Worm (Caenorhabditis elegans): ENCODE data around the gene srx-45.

The srx-45 gene

ce11 chrIII:9319641-9320040 lies 13.1 kb upstream of the srx-45 start, which contains the start of gene C40H1.9:
C40H1.9 (plus strand) TSS chrIII:9319941.
- no peak for TF ChIP-seq lag-1 (GFP tag; IDR thresholded peaks at IDR 0.05)
- no peak for TF ChIP-seq ztf-18 (tag; optimal IDR thresholded peaks at IDR 0.05)
- no peak for TF ChIP-seq madf-3 (GFP tag; IDR thresholded peaks at IDR 0.05)
- TF ChIP-seq nfyb-1 (GFP tag; IDR thresholded peaks at IDR 0.05) = no peak
- no peak for TF ChIP-seq ets-4 (GFP tag; optimal IDR thresholded peaks at IDR 0.05)
- TF ChIP-seq attf-3 (GFP tag; conservative IDR thresholded peaks at IDR 0.05) = no peak
- no peak for TF ChIP-seq ztf-3 (GFP tag; optimal IDR thresholded peaks at IDR 0.05)
- TF ChIP-seq Y95B8A.8 (GFP tag; IDR thresholded peaks at IDR 0.05) = no peak
- no peak for TF ChIP-seq C06A6.2 (GFP tag; conservative IDR thresholded peaks at IDR 0.05)
- no peak for TF ChIP-seq nhr-90 (tag; optimal IDR thresholded peaks at IDR 0.05)
- TF ChIP-seq fkh-3 (tag; optimal IDR thresholded peaks at IDR 0.05) = no peak
- TF ChIP-seq lir-1 (GFP tag; conservative IDR thresholded peaks at IDR 0.05) = no peak
- no peak for TF ChIP-seq F37B4.10 (GFP tag; IDR thresholded peaks at IDR 0.05)
- TF ChIP-seq hmg-20 (GFP tag; IDR thresholded peaks at IDR 0.05) = no peak
- no peak for TF ChIP-seq T26A5.8 (tag; optimal IDR thresholded peaks at IDR 0.05)
- TF ChIP-seq Y53G8AR.9 (GFP tag; conservative IDR thresholded peaks at IDR 0.05) = no peak
- TF ChIP-seq snpc-3.4 (tag; optimal IDR thresholded peaks at IDR 0.05) = no peak
- TF ChIP-seq F49E8.2 (tag; optimal IDR thresholded peaks at IDR 0.05; ENCODE audit: insufficient read depth) = no peak
- no peak for TF ChIP-seq hmg-1.2 (GFP tag; IDR thresholded peaks at IDR 0.05)

ce11 chrIII:9317601-9318000 lies 11.1 kb upstream of the srx-45 start:
- no peak for TF ChIP-seq bed-2 (GFP tag; IDR thresholded peaks at IDR 0.05)
- TF ChIP-seq nhr-80 (tag; optimal IDR thresholded peaks at IDR 0.05) = peak; percentile 79

DNA sequence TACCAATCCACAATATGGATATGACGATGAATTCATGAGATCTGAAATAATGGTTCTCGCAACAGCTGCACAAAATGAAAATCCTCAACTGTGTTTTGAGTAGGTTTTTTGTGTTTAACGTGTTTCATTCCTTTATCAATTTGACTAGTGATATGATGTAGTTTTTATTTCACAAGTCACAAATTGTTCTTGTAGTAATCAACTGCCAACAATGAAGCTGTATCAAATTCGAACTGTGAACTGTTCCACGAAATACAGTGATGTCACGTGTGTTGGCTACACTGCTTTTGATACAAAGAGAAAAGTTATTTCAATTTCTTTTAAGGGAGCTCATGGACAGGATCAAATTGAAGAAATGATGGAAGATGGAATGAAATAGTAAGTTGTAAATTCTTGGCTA lies 8.7 kb upstream of the srx-45 start:
- peak; percentile 38 for TF ChIP-seq nhr-80 (tag; optimal IDR thresholded peaks at IDR 0.05)
- no peak for TF ChIP-seq D2030.7 (GFP tag; IDR thresholded peaks at IDR 0.05)

ce11 chrIII:9314476-9314875 lies 8.0 kb upstream of the srx-45 start, which contains the start of gene C40H1.8:
C40H1.8 (plus strand) TSS chrIII:9314717.
- TF ChIP-seq sea-2 (GFP tag; IDR thresholded peaks at IDR 0.05) = no peak
- no peak for TF ChIP-seq mel-28 (tag; optimal IDR thresholded peaks at IDR 0.05; ENCODE audit: borderline replicate concordance)
- TF ChIP-seq ztf-6 (GFP tag; IDR thresholded peaks at IDR 0.05) = no peak
- TF ChIP-seq let-607 (tag; optimal IDR thresholded peaks at IDR 0.05) = no peak
- no peak for TF ChIP-seq akir-1 (GFP tag; optimal IDR thresholded peaks at IDR 0.05)
- no peak for TF ChIP-seq zim-3 (tag; optimal IDR thresholded peaks at IDR 0.05)
- TF ChIP-seq snpc-4 (GFP tag; optimal IDR thresholded peaks at IDR 0.05) = no peak
- TF ChIP-seq snpc-4 (tag; optimal IDR thresholded peaks at IDR 0.05) = no peak
- no peak for TF ChIP-seq bed-2 (GFP tag; IDR thresholded peaks at IDR 0.05)
- TF ChIP-seq attf-3 (GFP tag; conservative IDR thresholded peaks at IDR 0.05) = no peak
- no peak for TF ChIP-seq F57C9.4 (tag; optimal IDR thresholded peaks at IDR 0.05)

DNA sequence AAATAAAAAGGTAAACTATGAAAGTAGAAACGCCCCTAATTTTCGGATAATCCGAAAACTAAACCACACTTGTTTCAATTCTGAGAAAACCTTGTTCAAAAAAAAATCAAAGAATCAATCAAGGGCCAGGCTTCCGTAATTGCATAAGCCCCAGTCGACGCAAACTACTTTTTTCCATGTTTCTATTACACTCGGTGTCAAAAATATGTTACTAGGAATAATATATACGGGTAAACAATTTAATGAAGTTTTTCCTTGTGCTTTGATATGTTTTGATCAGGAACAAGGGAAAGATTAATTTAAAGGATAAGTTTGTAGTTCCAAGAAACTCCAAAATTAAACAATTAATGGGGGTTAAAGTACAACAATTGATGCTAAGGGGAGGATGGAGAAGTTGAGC lies 3.3 kb upstream of the srx-45 start:
- TF ChIP-seq ceh-40 (GFP tag; IDR thresholded peaks at IDR 0.05) = no peak
- TF ChIP-seq rec-8 (tag; optimal IDR thresholded peaks at IDR 0.05) = no peak
- no peak for TF ChIP-seq B0019.2 (GFP tag; conservative IDR thresholded peaks at IDR 0.05)
- no peak for TF ChIP-seq C06A6.2 (GFP tag; conservative IDR thresholded peaks at IDR 0.05)
- no peak for TF ChIP-seq die-1 (tag; optimal IDR thresholded peaks at IDR 0.05)
- TF ChIP-seq tbx-9 (tag; optimal IDR thresholded peaks at IDR 0.05; ENCODE audit: borderline replicate concordance) = no peak
- TF ChIP-seq F33H1.4 (GFP tag; IDR thresholded peaks at IDR 0.05) = no peak
- TF ChIP-seq ztf-22 (GFP tag; optimal IDR thresholded peaks at IDR 0.05) = no peak
- no peak for TF ChIP-seq unc-130 (GFP tag; optimal IDR thresholded peaks at IDR 0.05)
- TF ChIP-seq lsl-1 (GFP tag; optimal IDR thresholded peaks at IDR 0.05) = no peak
- no peak for TF ChIP-seq egl-44 (GFP tag; IDR thresholded peaks at IDR 0.05)
- TF ChIP-seq F57C9.4 (tag; optimal IDR thresholded peaks at IDR 0.05) = no peak
- TF ChIP-seq cebp-1 (GFP tag; IDR thresholded peaks at IDR 0.05) = no peak
- no peak for TF ChIP-seq cebp-1 (tag; optimal IDR thresholded peaks at IDR 0.05)
- no peak for TF ChIP-seq egl-18 (GFP tag; IDR thresholded peaks at IDR 0.05)
- no peak for TF ChIP-seq F49E8.2 (tag; optimal IDR thresholded peaks at IDR 0.05; ENCODE audit: insufficient read depth)
